Worm (Caenorhabditis elegans) whole organism, mixed stage, embryonic: ENCODE data around the gene C25F9.9.
A peak's percentile ranks its signal among the peaks of the same experiment; 100 is the strongest.

Experiments
- M03D4.4 ChIP-seq: sonication (generic microtip); optimal IDR thresholded peaks from 2 replicates; lab custom pipeline; 2017; ENCODE audit warnings: mild to moderate bottlenecking, missing genetic modification characterization, missing compliant biosample characterization
- bed-3 ChIP-seq: fragments of 200-800 bp; sonication (Bioruptor generic); optimal IDR thresholded peaks from 3 replicates; lab custom pipeline; 2018; ENCODE audit warnings: mild to moderate bottlenecking, missing genetic modification characterization, moderate library complexity, missing compliant biosample characterization
- blmp-1 ChIP-seq: fragments of 150-350 bp; optimal IDR thresholded peaks from 2 replicates; lab custom pipeline; 2014; ENCODE audit warnings: missing biosample characterization, missing genetic modification characterization
- ceh-39 ChIP-seq: fragments of 150-350 bp; optimal IDR thresholded peaks from 2 replicates; lab custom pipeline; 2014; ENCODE audit warnings: missing biosample characterization, missing genetic modification characterization
- ceh-43 ChIP-seq: fragments of 200-800 bp; sonication (Bioruptor generic); optimal IDR thresholded peaks from 2 replicates; lab custom pipeline; 2018; ENCODE audit warnings: mild to moderate bottlenecking, missing genetic modification characterization, moderate library complexity, missing compliant biosample characterization
- ces-1 ChIP-seq: fragments of 150-350 bp; optimal IDR thresholded peaks from 2 replicates; lab custom pipeline; 2014; ENCODE audit warnings: missing biosample characterization, missing genetic modification reagents, missing genetic modification characterization
- cnd-1 ChIP-seq: fragments of 200-800 bp; sonication (Bioruptor generic); optimal IDR thresholded peaks from 2 replicates; lab custom pipeline; 2018; ENCODE audit warnings: mild to moderate bottlenecking, missing genetic modification characterization, missing compliant biosample characterization
- drap-1 ChIP-seq: fragments of 200-800 bp; sonication (Bioruptor generic); optimal IDR thresholded peaks from 3 replicates; lab custom pipeline; 2018; ENCODE audit warnings: mild to moderate bottlenecking, missing genetic modification characterization, missing compliant biosample characterization
- elt-1 ChIP-seq: sonication (generic microtip); optimal IDR thresholded peaks from 2 replicates; lab custom pipeline; 2017; ENCODE audit warnings: missing genetic modification characterization, mild to moderate bottlenecking, missing compliant biosample characterization, antibody characterized with exemption, moderate library complexity, borderline replicate concordance; ENCODE audit not compliant: insufficient read depth
- elt-3 ChIP-seq: fragments of 150-350 bp; optimal IDR thresholded peaks from 2 replicates; lab custom pipeline; 2014; ENCODE audit warnings: missing biosample characterization, missing genetic modification characterization
- ham-2 ChIP-seq: fragments of 200-800 bp; sonication (Bioruptor generic); optimal IDR thresholded peaks from 2 replicates; lab custom pipeline; 2018; ENCODE audit warnings: mild to moderate bottlenecking, missing genetic modification characterization, missing compliant biosample characterization
- hlh-1 ChIP-seq: fragments of 150-350 bp; optimal IDR thresholded peaks from 2 replicates; lab custom pipeline; 2014; ENCODE audit warnings: missing biosample characterization, missing genetic modification reagents, missing genetic modification characterization
- lin-13 ChIP-seq: fragments of 150-350 bp; optimal IDR thresholded peaks from 2 replicates; lab custom pipeline; 2014; ENCODE audit warnings: missing biosample characterization, missing genetic modification characterization
- lin-32 ChIP-seq: fragments of 200-800 bp; sonication (Bioruptor generic); optimal IDR thresholded peaks from 2 replicates; lab custom pipeline; 2018; ENCODE audit warnings: mild to moderate bottlenecking, missing genetic modification characterization, missing compliant biosample characterization
- mab-5 ChIP-seq: fragments of 150-350 bp; optimal IDR thresholded peaks from 2 replicates; lab custom pipeline; 2014; ENCODE audit warnings: missing biosample characterization, missing genetic modification characterization
- mls-2 ChIP-seq: sonication (generic microtip); optimal IDR thresholded peaks from 2 replicates; lab custom pipeline; 2016; ENCODE audit warnings: mild to moderate bottlenecking, missing genetic modification characterization, moderate library complexity, missing compliant biosample characterization
- nhr-12 ChIP-seq: fragments of 150-350 bp; optimal IDR thresholded peaks from 2 replicates; lab custom pipeline; 2014; ENCODE audit warnings: missing biosample characterization, missing genetic modification characterization
- nhr-2 ChIP-seq: fragments of 150-350 bp; optimal IDR thresholded peaks from 2 replicates; lab custom pipeline; 2014; ENCODE audit warnings: missing biosample characterization, missing genetic modification characterization
- nhr-237 ChIP-seq: fragments of 150-350 bp; optimal IDR thresholded peaks from 2 replicates; lab custom pipeline; 2014; ENCODE audit warnings: missing biosample characterization, missing genetic modification characterization
- nhr-28 ChIP-seq: fragments of 150-350 bp; optimal IDR thresholded peaks from 2 replicates; lab custom pipeline; 2014; ENCODE audit warnings: missing biosample characterization, missing genetic modification characterization
- nhr-76 ChIP-seq: sonication (generic microtip); optimal IDR thresholded peaks from 2 replicates; lab custom pipeline; 2017; ENCODE audit warnings: missing biosample characterization, missing genetic modification characterization
- pha-4 ChIP-seq: fragments of 150-350 bp; optimal IDR thresholded peaks from 2 replicates; lab custom pipeline; 2018; ENCODE audit warnings: missing biosample characterization, missing genetic modification reagents, missing genetic modification characterization
- sem-2 ChIP-seq: fragments of 200-800 bp; sonication (Bioruptor generic); optimal IDR thresholded peaks from 2 replicates; lab custom pipeline; 2018; ENCODE audit warnings: mild to moderate bottlenecking, missing genetic modification characterization, missing compliant biosample characterization
- sptf-1 ChIP-seq: sonication (generic microtip); optimal IDR thresholded peaks from 2 replicates; lab custom pipeline; 2017; ENCODE audit warnings: mild to moderate bottlenecking, missing genetic modification characterization, moderate library complexity, missing compliant biosample characterization
- tbx-8 ChIP-seq: fragments of 200-800 bp; sonication (Bioruptor generic); optimal IDR thresholded peaks from 2 replicates; lab custom pipeline; 2018; ENCODE audit warnings: mild to moderate bottlenecking, missing genetic modification characterization, moderate library complexity, missing compliant biosample characterization
- unc-120 ChIP-seq: sonication (generic microtip); optimal IDR thresholded peaks from 2 replicates; lab custom pipeline; 2017; ENCODE audit warnings: missing genetic modification characterization, missing compliant biosample characterization; ENCODE audit not compliant: poor library complexity, severe bottlenecking
- unc-39 ChIP-seq: fragments of 150-350 bp; optimal IDR thresholded peaks from 2 replicates; lab custom pipeline; 2014; ENCODE audit warnings: missing biosample characterization, missing genetic modification characterization
- unc-62 ChIP-seq: fragments of 150-350 bp; optimal IDR thresholded peaks from 2 replicates; lab custom pipeline; 2014; ENCODE audit warnings: missing biosample characterization, missing genetic modification reagents, missing genetic modification characterization
- zip-8 ChIP-seq: fragments of 150-350 bp; optimal IDR thresholded peaks from 2 replicates; lab custom pipeline; 2014; ENCODE audit warnings: missing biosample characterization, missing genetic modification characterization
- ztf-11 ChIP-seq: fragments of 150-350 bp; optimal IDR thresholded peaks from 2 replicates; lab custom pipeline; 2014; ENCODE audit warnings: missing biosample characterization, missing genetic modification characterization

C25F9.9 gene

ce11 chrV:19429605-19430004 lies 13.2 kb downstream of the C25F9.9 start:
- TF ChIP-seq elt-3 (tag; lab: Kevin White, UChicago) (no peak), elt-1 (tag; lab: Kevin White, UChicago) (peak; percentile 98), mab-5 (tag; lab: Kevin White, UChicago) (no peak), ham-2 (GFP tag; lab: Kevin White, UChicago) (peak; percentile 94)

ce11 chrV:19430351-19430913 lies 14.0 kb downstream of the C25F9.9 start:
- TF ChIP-seq hlh-1 (tag; lab: Kevin White, UChicago) (no peak), sem-2 (GFP tag; lab: Kevin White, UChicago) (peak; percentile 25), drap-1 (GFP tag; lab: Kevin White, UChicago) (peak; percentile 50), ham-2 (GFP tag; lab: Kevin White, UChicago) (peak; percentile 65), sptf-1 (tag; lab: Kevin White, UChicago) (peak; percentile 72), bed-3 (no peak), ceh-43 (no peak), M03D4.4 (tag; lab: Kevin White, UChicago) (no peak)

DNA sequence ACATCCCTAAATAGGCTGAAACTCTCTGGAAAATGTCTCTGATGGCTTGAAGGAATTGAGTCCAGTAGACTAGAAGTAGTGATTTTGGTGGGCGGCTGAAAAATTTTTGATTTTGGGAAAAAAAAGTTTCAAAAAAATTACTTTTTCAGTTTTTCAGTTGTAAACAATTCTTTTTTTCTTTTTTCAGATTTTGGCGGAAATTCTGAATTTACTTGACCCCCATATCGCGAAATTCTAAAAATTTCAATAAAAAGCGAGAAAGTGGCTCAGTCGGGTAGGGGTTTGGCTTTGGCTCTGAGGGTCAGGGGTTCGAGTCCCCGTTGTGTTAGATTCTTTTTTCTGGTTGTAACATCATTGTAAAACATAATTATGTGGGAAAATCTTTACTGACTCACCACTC lies 14.6 kb downstream of the C25F9.9 start, which contains the start of gene srw-85:
srw-85 (minus strand) TSS at position 101 of the 400 bp plus-strand sequence.
- TF ChIP-seq lin-32 (GFP tag; lab: Kevin White, UChicago), result no peak
- no peak for TF ChIP-seq zip-8
- TF ChIP-seq elt-3 (tag; lab: Kevin White, UChicago), result no peak
- no peak for TF ChIP-seq unc-39 (tag; lab: Kevin White, UChicago)
- no peak for TF ChIP-seq sem-2 (GFP tag; lab: Kevin White, UChicago)
- no peak for TF ChIP-seq nhr-2
- TF ChIP-seq M03D4.4 (tag; lab: Kevin White, UChicago), result no peak
- no peak for TF ChIP-seq nhr-28
- no peak for TF ChIP-seq ztf-11
- TF ChIP-seq mab-5 (tag; lab: Kevin White, UChicago), result no peak
- no peak for TF ChIP-seq drap-1 (GFP tag; lab: Kevin White, UChicago)
- TF ChIP-seq nhr-12, result no peak
- no peak for TF ChIP-seq blmp-1 (tag; lab: Kevin White, UChicago)
- TF ChIP-seq nhr-76, result no peak

DNA sequence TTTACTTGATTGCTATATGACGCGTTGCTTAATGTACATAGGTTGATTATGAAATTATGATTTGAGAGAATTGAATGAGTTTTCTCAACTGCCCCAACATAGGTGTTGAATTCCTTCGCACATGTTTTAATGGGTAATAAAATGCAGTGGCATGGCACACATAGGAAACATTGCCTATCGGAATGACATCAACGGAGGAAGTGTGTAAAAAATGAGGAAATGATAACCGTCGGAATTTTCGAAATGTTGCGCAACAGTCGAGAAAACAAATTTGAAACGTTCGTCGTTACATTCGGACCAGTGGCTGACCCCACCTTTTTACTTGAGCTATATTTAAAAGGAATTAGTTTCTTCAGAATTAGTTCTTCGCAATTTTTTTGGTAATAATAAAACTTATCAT lies 15.6 kb downstream of the C25F9.9 start:
- no peak for TF ChIP-seq nhr-237 (tag; lab: Kevin White, UChicago)
- TF ChIP-seq sptf-1 (tag; lab: Kevin White, UChicago), result no peak
- no peak for TF ChIP-seq unc-62
- TF ChIP-seq hlh-1 (tag; lab: Kevin White, UChicago), result no peak
- TF ChIP-seq tbx-8 (GFP tag; lab: Kevin White, UChicago), result no peak
- no peak for TF ChIP-seq elt-1 (tag; lab: Kevin White, UChicago)
- TF ChIP-seq mab-5 (tag; lab: Kevin White, UChicago), result no peak
- no peak for TF ChIP-seq lin-13 (tag; lab: Kevin White, UChicago)
- no peak for TF ChIP-seq elt-3 (tag; lab: Kevin White, UChicago)
- TF ChIP-seq pha-4 (tag; lab: Kevin White, UChicago), result no peak
- TF ChIP-seq unc-39 (tag; lab: Kevin White, UChicago), result no peak
- TF ChIP-seq ham-2 (GFP tag; lab: Kevin White, UChicago), result no peak
- no peak for TF ChIP-seq bed-3
- TF ChIP-seq ceh-39, result no peak

DNA sequence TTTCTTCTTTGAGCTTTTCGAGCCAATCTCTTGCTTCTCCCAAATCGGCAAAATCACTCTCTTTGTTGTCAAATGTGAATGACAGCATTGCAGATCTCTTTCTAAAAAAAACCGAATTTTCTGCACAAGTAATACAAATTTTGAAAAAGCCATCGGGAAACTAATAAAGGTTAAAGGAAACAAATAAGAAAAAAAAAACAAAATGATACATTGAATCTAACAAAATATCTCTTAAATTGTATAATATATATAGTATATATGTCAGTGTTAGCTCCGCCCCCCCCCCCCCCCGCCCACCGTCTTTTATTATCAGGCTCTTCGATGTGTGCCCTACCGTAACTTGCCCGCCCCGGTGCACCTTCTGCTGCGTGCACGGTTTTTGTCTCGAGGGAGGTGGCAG lies 16.6 kb downstream of the C25F9.9 start, which contains the start of gene C25F9.11:
C25F9.11 (minus strand) TSS at position 101 of the 400 bp plus-strand sequence.
- no peak for TF ChIP-seq cnd-1 (tag; lab: Kevin White, UChicago)
- TF ChIP-seq unc-62, result no peak
- no peak for TF ChIP-seq nhr-76
- no peak for TF ChIP-seq elt-3 (tag; lab: Kevin White, UChicago)
- TF ChIP-seq ceh-43, result no peak
- no peak for TF ChIP-seq nhr-237 (tag; lab: Kevin White, UChicago)
- TF ChIP-seq zip-8, result no peak
- no peak for TF ChIP-seq lin-32 (GFP tag; lab: Kevin White, UChicago)
- no peak for TF ChIP-seq M03D4.4 (tag; lab: Kevin White, UChicago)
- no peak for TF ChIP-seq ham-2 (GFP tag; lab: Kevin White, UChicago)
- TF ChIP-seq mls-2 (tag; lab: Kevin White, UChicago), result no peak
- no peak for TF ChIP-seq unc-120 (tag; lab: Kevin White, UChicago)
- TF ChIP-seq drap-1 (GFP tag; lab: Kevin White, UChicago), result no peak
- no peak for TF ChIP-seq lin-13 (tag; lab: Kevin White, UChicago)
- no peak for TF ChIP-seq ces-1 (GFP tag; lab: Kevin White, UChicago)
- TF ChIP-seq ceh-39, result no peak
- TF ChIP-seq nhr-2, result no peak
- no peak for TF ChIP-seq elt-1 (tag; lab: Kevin White, UChicago)
- no peak for TF ChIP-seq unc-39 (tag; lab: Kevin White, UChicago)
- no peak for TF ChIP-seq bed-3
